Worm (Caenorhabditis elegans): ENCODE data around the gene T19B10.2.

- no peak for TF ChIP-seq unc-62 (GFP tag; optimal IDR thresholded peaks at IDR 0.05)
- TF ChIP-seq unc-86 (tag; optimal IDR thresholded peaks at IDR 0.05): no peak
- no peak for TF ChIP-seq aly-2 (tag; optimal IDR thresholded peaks at IDR 0.05)
- no peak for TF ChIP-seq lin-13 (GFP tag; optimal IDR thresholded peaks at IDR 0.05)
- TF ChIP-seq ama-1 (optimal IDR thresholded peaks at IDR 0.05): no peak
- no peak for TF ChIP-seq lin-39 (tag; optimal IDR thresholded peaks at IDR 0.05)
- TF ChIP-seq fkh-10 (GFP tag; optimal IDR thresholded peaks at IDR 0.05): no peak
- no peak for TF ChIP-seq nhr-90 (tag; optimal IDR thresholded peaks at IDR 0.05; ENCODE audit: poor library complexity)
- no peak for TF ChIP-seq ces-1 (GFP tag; optimal IDR thresholded peaks at IDR 0.05)
- TF ChIP-seq blmp-1 (tag; optimal IDR thresholded peaks at IDR 0.05): peak; percentile 95
- TF ChIP-seq C16A3.4 (tag; optimal IDR thresholded peaks at IDR 0.05): no peak
- TF ChIP-seq pqm-1 (tag; optimal IDR thresholded peaks at IDR 0.05): no peak
- TF ChIP-seq efl-1 (optimal IDR thresholded peaks at IDR 0.05): no peak
- TF ChIP-seq efl-1 (GFP tag; optimal IDR thresholded peaks at IDR 0.05 in 1 of 2): no peak
Observed at ce11 chrV:11198094-11198493, 23.0 kb upstream of the T19B10.2 start.

Data from whole organism, L1 larva.